Worm (Caenorhabditis elegans) whole organism, early embryonic: ENCODE data around the gene B0416.3.

Source experiments
- F13C5.2 ChIP-seq: sonication (generic microtip); optimal IDR thresholded peaks from 2 replicates; lab custom pipeline; 2017; ENCODE audit warnings: mild to moderate bottlenecking, missing genetic modification characterization, inconsistent platforms, missing compliant biosample characterization
- ets-7 ChIP-seq: sonication (generic microtip); optimal IDR thresholded peaks from 2 replicates; lab custom pipeline; 2016; ENCODE audit warnings: missing genotype, missing genetic modification characterization, missing compliant biosample characterization
- hmbx-1 ChIP-seq: sonication (generic microtip); optimal IDR thresholded peaks from 2 replicates; lab custom pipeline; 2016; ENCODE audit warnings: mild to moderate bottlenecking, missing genetic modification characterization, missing compliant biosample characterization
- scrt-1 ChIP-seq: fragments of 200-800 bp; sonication (Bioruptor generic); IDR thresholded peaks from 2 replicates; pipeline ENCODE4 v1.3.6; 2022; ENCODE audit warnings: missing genetic modification characterization, missing compliant biosample characterization
- tra-4 ChIP-seq: sonication (generic microtip); optimal IDR thresholded peaks from 2 replicates; lab custom pipeline; 2017; ENCODE audit warnings: missing genetic modification characterization, missing compliant biosample characterization

- TF ChIP-seq hmbx-1 (tag; lab: Kevin White, UChicago) (no peak), F13C5.2 (tag; lab: Kevin White, UChicago) (no peak), ets-7 (no peak), tra-4 (no peak), scrt-1 (GFP tag; lab: Robert Waterston, UW) (no peak)
These were observed 49.3 kb upstream of the B0416.3 start, which contains the start of gene lgc-4 for ce11 chrX:9242123-9242522.
